Fruit fly (Drosophila melanogaster): Measurements from ENCODE around the gene CG13692.

The CG13692 gene

dm6 chr2L:421119-421821 lies at the start of gene CG13692, which contains the start of gene CG11885:
TSS of gene CG13692 (plus strand) at chr2L:421771.
TSS of gene CG11885 (minus strand) at chr2L:421450.
- TF ChIP-seq EcR (GFP tag; optimal IDR thresholded peaks at IDR 0.05) (peak; percentile 3), Snoo (tag; optimal IDR thresholded peaks at IDR 0.05) (peak; percentile 19), CG12605 (GFP tag; IDR thresholded peaks at IDR 0.05) (no peak), CG4496 (GFP tag; IDR thresholded peaks at IDR 0.05) (peak; percentile 39; the same call in 2 of the 3 replicates)

- TF ChIP-seq CG32121 (GFP tag; IDR thresholded peaks at IDR 0.05), result peak; percentile 18; the same call in 1 of the 2 replicates
- TF ChIP-seq EcR (GFP tag; optimal IDR thresholded peaks at IDR 0.05), result peak; percentile 18
- TF ChIP-seq CG13204 (GFP tag; optimal IDR thresholded peaks at IDR 0.05), result no peak
- no peak for TF ChIP-seq fd96Ca (GFP tag; IDR thresholded peaks at IDR 0.05)
- no peak for TF ChIP-seq Pif1A (GFP tag; optimal IDR thresholded peaks at IDR 0.05)
- 0 out of 3 replicates have a peak, but pooled peaks have one; percentile 36 for TF ChIP-seq CG4496 (GFP tag; IDR thresholded peaks at IDR 0.05)
- no peak for TF ChIP-seq CG8159 (tag; optimal IDR thresholded peaks at IDR 0.05)
- no peak for TF ChIP-seq D1 (tag; optimal IDR thresholded peaks at IDR 0.05)
- no peak for TF ChIP-seq CG34367 (tag; optimal IDR thresholded peaks at IDR 0.05)
- TF ChIP-seq Ets98B (GFP tag; IDR thresholded peaks at IDR 0.05), result no peak
- no peak for TF ChIP-seq CG14655 (GFP tag; optimal IDR thresholded peaks at IDR 0.05)
- no peak for TF ChIP-seq gl (tag; optimal IDR thresholded peaks at IDR 0.05)
- no peak for TF ChIP-seq CG12605 (GFP tag; IDR thresholded peaks at IDR 0.05)
- TF ChIP-seq CG17806 (tag; optimal IDR thresholded peaks at IDR 0.05), result no peak
- no peak for TF ChIP-seq CG10348 (GFP tag; IDR thresholded peaks at IDR 0.05)
These were observed 43.8 kb upstream of the CG13692 start, which contains the start of gene al for dm6 chr2L:377780-378222. TSS of gene al (plus strand) at chr2L:378112.

dm6 chr2L:378815-379440 lies 42.6 kb upstream of the CG13692 start:
- TF ChIP-seq Snoo (tag; optimal IDR thresholded peaks at IDR 0.05) (no peak), CG10348 (GFP tag; IDR thresholded peaks at IDR 0.05) (no peak), CG8301 (tag; optimal IDR thresholded peaks at IDR 0.05) (no peak), fd96Ca (GFP tag; IDR thresholded peaks at IDR 0.05) (no peak), gl (tag; optimal IDR thresholded peaks at IDR 0.05) (no peak), rn (GFP tag; IDR thresholded peaks at IDR 0.05) (no peak), CG32121 (GFP tag; IDR thresholded peaks at IDR 0.05) (no peak), Ets98B (GFP tag; IDR thresholded peaks at IDR 0.05) (no peak), CG8159 (tag; optimal IDR thresholded peaks at IDR 0.05) (no peak), CG15710 (tag; optimal IDR thresholded peaks at IDR 0.05) (no peak), CG12605 (GFP tag; IDR thresholded peaks at IDR 0.05) (no peak), CG34367 (tag; optimal IDR thresholded peaks at IDR 0.05) (no peak), CG14655 (GFP tag; optimal IDR thresholded peaks at IDR 0.05) (no peak), CG17806 (tag; optimal IDR thresholded peaks at IDR 0.05) (no peak), Pif1A (GFP tag; optimal IDR thresholded peaks at IDR 0.05) (no peak), CG9948 (tag; optimal IDR thresholded peaks at IDR 0.05) (no peak), EcR (GFP tag; optimal IDR thresholded peaks at IDR 0.05) (no peak), Pif1B (GFP tag; optimal IDR thresholded peaks at IDR 0.05) (no peak), D1 (tag; optimal IDR thresholded peaks at IDR 0.05) (no peak)

- TF ChIP-seq CG15710 (tag; optimal IDR thresholded peaks at IDR 0.05) (peak; percentile 40), Ets98B (GFP tag; IDR thresholded peaks at IDR 0.05) (peak; percentile 19; the same call in 1 of the 2 replicates), CG10348 (GFP tag; IDR thresholded peaks at IDR 0.05) (no peak), CG8159 (tag; optimal IDR thresholded peaks at IDR 0.05) (peak; percentile 61), D1 (tag; optimal IDR thresholded peaks at IDR 0.05) (no peak), CG9948 (tag; optimal IDR thresholded peaks at IDR 0.05) (peak; percentile 57), CG34367 (tag; optimal IDR thresholded peaks at IDR 0.05) (peak; percentile 38), CG13204 (GFP tag; optimal IDR thresholded peaks at IDR 0.05) (no peak), Pif1B (GFP tag; optimal IDR thresholded peaks at IDR 0.05) (peak; percentile 38), CG17806 (tag; optimal IDR thresholded peaks at IDR 0.05) (peak; percentile 61), CG12605 (GFP tag; IDR thresholded peaks at IDR 0.05) (no peak), rn (GFP tag; IDR thresholded peaks at IDR 0.05) (no peak), Snoo (tag; optimal IDR thresholded peaks at IDR 0.05) (peak; percentile 28), CG14655 (GFP tag; optimal IDR thresholded peaks at IDR 0.05) (peak; percentile 59), CG8301 (tag; optimal IDR thresholded peaks at IDR 0.05) (peak; percentile 48), EcR (GFP tag; optimal IDR thresholded peaks at IDR 0.05) (no peak), gl (tag; optimal IDR thresholded peaks at IDR 0.05) (no peak), fd96Ca (GFP tag; IDR thresholded peaks at IDR 0.05) (no peak), CG4496 (GFP tag; IDR thresholded peaks at IDR 0.05) (no peak), CG32121 (GFP tag; IDR thresholded peaks at IDR 0.05) (no peak), Pif1A (GFP tag; optimal IDR thresholded peaks at IDR 0.05) (peak; percentile 59)
These were observed 38.8 kb upstream of the CG13692 start for dm6 chr2L:382807-383206.

dm6 chr2L:390509-390908 lies 31.1 kb upstream of the CG13692 start:
- TF ChIP-seq EcR (GFP tag; optimal IDR thresholded peaks at IDR 0.05), result no peak
- no peak for TF ChIP-seq CG32121 (GFP tag; IDR thresholded peaks at IDR 0.05)
- no peak for TF ChIP-seq gl (tag; optimal IDR thresholded peaks at IDR 0.05)
- no peak for TF ChIP-seq fd96Ca (GFP tag; IDR thresholded peaks at IDR 0.05)
- no peak for TF ChIP-seq CG17806 (tag; optimal IDR thresholded peaks at IDR 0.05)
- no peak for TF ChIP-seq Ets98B (GFP tag; IDR thresholded peaks at IDR 0.05)
- TF ChIP-seq CG8159 (tag; optimal IDR thresholded peaks at IDR 0.05), result no peak
- TF ChIP-seq D1 (tag; optimal IDR thresholded peaks at IDR 0.05), result no peak
- no peak for TF ChIP-seq Pif1A (GFP tag; optimal IDR thresholded peaks at IDR 0.05)
- TF ChIP-seq CG9948 (tag; optimal IDR thresholded peaks at IDR 0.05), result no peak
- no peak for TF ChIP-seq Snoo (tag; optimal IDR thresholded peaks at IDR 0.05)
- TF ChIP-seq CG13204 (GFP tag; optimal IDR thresholded peaks at IDR 0.05), result no peak

Measured in whole organism, pupa.